Fruit fly (Drosophila melanogaster) whole organism, embryonic: ENCODE measurements around the gene cold.

Experiments
- Blimp-1 ChIP-seq: fragments of 200-800 bp; sonication (Bioruptor generic); optimal IDR thresholded peaks from 3 replicates; lab custom pipeline; 2018; ENCODE audit warnings: missing biosample characterization, missing genetic modification characterization, mild to moderate bottlenecking, moderate library complexity, missing genetic modification reagents
- CG1024 ChIP-seq: fragments of 200-800 bp; sonication (Bioruptor generic); IDR thresholded peaks from 2 replicates; pipeline ENCODE4 v1.3.6; 2022; ENCODE audit warnings: missing biosample characterization, missing genetic modification characterization
- CG10543 ChIP-seq: fragments of 200-800 bp; sonication (Bioruptor generic); optimal IDR thresholded peaks from 3 replicates; lab custom pipeline; 2017; ENCODE audit warnings: missing biosample characterization, mild to moderate bottlenecking, missing genetic modification characterization, moderate library complexity
- CG11093 ChIP-seq: fragments of 200-800 bp; sonication (Bioruptor generic); IDR thresholded peaks from 3 replicates; pipeline ENCODE4 v1.3.6; 2022; ENCODE audit warnings: missing biosample characterization, missing genetic modification characterization
- CG13287 ChIP-seq: fragments of 200-800 bp; sonication (Bioruptor generic); IDR thresholded peaks from 2 replicates; pipeline ENCODE4 v1.3.6; 2022; ENCODE audit warnings: missing biosample characterization, missing genetic modification characterization; ENCODE audit not compliant: partially characterized antibody
- CG17359 ChIP-seq: fragments of 200-800 bp; sonication (Bioruptor generic); optimal IDR thresholded peaks from 3 replicates; lab custom pipeline; 2018; ENCODE audit warnings: missing biosample characterization, mild to moderate bottlenecking, missing genetic modification characterization, moderate library complexity
- CG17912 ChIP-seq: fragments of 200-800 bp; sonication (Bioruptor generic); optimal IDR thresholded peaks from 2 replicates; lab custom pipeline; 2018; ENCODE audit warnings: missing biosample characterization, mild to moderate bottlenecking, missing genetic modification characterization
- CG33213 ChIP-seq: fragments of 200-800 bp; sonication (Bioruptor generic); optimal IDR thresholded peaks from 3 replicates; lab custom pipeline; 2016; ENCODE audit warnings: missing biosample characterization, missing genetic modification characterization
- CG3407 ChIP-seq: fragments of 200-800 bp; sonication (Bioruptor generic); optimal IDR thresholded peaks from 2 replicates; lab custom pipeline; 2018; ENCODE audit warnings: missing biosample characterization, mild to moderate bottlenecking, missing genetic modification characterization
- CG34224 ChIP-seq: fragments of 200-800 bp; sonication (Bioruptor generic); IDR thresholded peaks from 3 replicates; pipeline ENCODE4 v1.3.6; 2022; ENCODE audit warnings: missing biosample characterization, missing genetic modification characterization; ENCODE audit not compliant: partially characterized antibody
- CG34422 ChIP-seq: fragments of 200-800 bp; sonication (Bioruptor generic); IDR thresholded peaks from 3 replicates; pipeline ENCODE4 v1.3.6; 2022; ENCODE audit warnings: missing biosample characterization, missing genetic modification characterization
- CG43689 ChIP-seq: fragments of 200-800 bp; sonication (Bioruptor generic); IDR thresholded peaks from 2 replicates; pipeline ENCODE4 v1.3.6; 2022; ENCODE audit warnings: missing biosample characterization, missing genetic modification characterization
- CG4617 ChIP-seq: fragments of 200-800 bp; sonication (Bioruptor generic); optimal IDR thresholded peaks from 3 replicates; lab custom pipeline; 2016; ENCODE audit warnings: missing biosample characterization, missing genetic modification characterization, borderline replicate concordance
- CG6272 ChIP-seq: fragments of 200-800 bp; sonication (Bioruptor generic); IDR thresholded peaks from 2 replicates; pipeline ENCODE4 v1.3.6; 2022; ENCODE audit warnings: missing biosample characterization, missing genetic modification characterization
- CG6654 ChIP-seq: fragments of 200-800 bp; sonication (Bioruptor generic); optimal IDR thresholded peaks from 2 replicates; lab custom pipeline; 2017; ENCODE audit warnings: missing biosample characterization, mild to moderate bottlenecking, missing genetic modification characterization
- CG9817 ChIP-seq: fragments of 200-800 bp; sonication (Bioruptor generic); optimal IDR thresholded peaks from 2 replicates; lab custom pipeline; 2018; ENCODE audit warnings: missing biosample characterization, mild to moderate bottlenecking, missing genetic modification characterization, moderate library complexity
- D ChIP-seq, 2 experiments: fragments of 200-800 bp in 1 of 2; fragments of >200 bp in 1 of 2; sonication (Bioruptor generic) in 1 of 2; optimal IDR thresholded peaks; 2 replicates in 1 of 2; 3 replicates in 1 of 2; lab custom pipeline; 2017; ENCODE audit warnings: mild to moderate bottlenecking in 1 of 2, missing biosample characterization in 1 of 2, missing genetic modification characterization in 1 of 2, missing genetic modification reagents in 1 of 2
- Doc2 ChIP-seq: fragments of 200-800 bp; sonication (Bioruptor generic); IDR thresholded peaks from 2 replicates; pipeline ENCODE4 v1.3.6; 2022; ENCODE audit warnings: missing biosample characterization, missing genetic modification characterization
- Dref ChIP-seq: fragments of 200-800 bp; sonication (Bioruptor generic); IDR thresholded peaks from 2 replicates; pipeline ENCODE4 v1.3.6; 2022; ENCODE audit warnings: missing biosample characterization, missing genetic modification characterization
- Hr51 ChIP-seq, 2 experiments: fragments of 200-800 bp; sonication (Bioruptor generic); optimal IDR thresholded peaks; 2 replicates in 1 of 2; 3 replicates in 1 of 2; lab custom pipeline; 2016 to 2018; ENCODE audit warnings: missing biosample characterization in 2 of 2, missing genetic modification characterization in 2 of 2, mild to moderate bottlenecking in 1 of 2, moderate library complexity in 1 of 2
- NK7.1 ChIP-seq: fragments of 200-800 bp; sonication (Bioruptor generic); optimal IDR thresholded peaks from 3 replicates; lab custom pipeline; 2016; ENCODE audit warnings: missing biosample characterization, missing genetic modification characterization
- Nf-YB ChIP-seq: fragments of 200-800 bp; sonication (Bioruptor generic); optimal IDR thresholded peaks from 3 replicates; lab custom pipeline; 2019; ENCODE audit warnings: missing biosample characterization, mild to moderate bottlenecking, missing genetic modification characterization, moderate library complexity
- Oli ChIP-seq: fragments of 200-800 bp; sonication (Bioruptor generic); optimal IDR thresholded peaks from 2 replicates; lab custom pipeline; 2018; ENCODE audit warnings: missing biosample characterization, mild to moderate bottlenecking, missing genetic modification characterization, moderate library complexity
- Sox102F ChIP-seq: fragments of 200-800 bp; sonication (Bioruptor generic); optimal IDR thresholded peaks from 2 replicates; lab custom pipeline; 2018; ENCODE audit warnings: missing biosample characterization, mild to moderate bottlenecking, missing genetic modification characterization, moderate library complexity
- TFAM ChIP-seq: fragments of 200-800 bp; sonication (Bioruptor generic); optimal IDR thresholded peaks from 2 replicates; lab custom pipeline; 2017; ENCODE audit warnings: missing biosample characterization, missing genetic modification characterization, inconsistent platforms
- ac ChIP-seq: fragments of 200-800 bp; sonication (Bioruptor generic); optimal IDR thresholded peaks from 3 replicates; lab custom pipeline; 2017; ENCODE audit warnings: missing biosample characterization, mild to moderate bottlenecking, missing genetic modification characterization
- cas ChIP-seq: fragments of 200-800 bp; sonication (Bioruptor generic); IDR thresholded peaks from 2 replicates; pipeline ENCODE4 v1.3.6; 2022; ENCODE audit warnings: missing biosample characterization, missing genetic modification characterization
- corto ChIP-seq: fragments of 200-800 bp; sonication (Bioruptor generic); optimal IDR thresholded peaks from 2 replicates; lab custom pipeline; 2016; ENCODE audit warnings: missing biosample characterization, mild to moderate bottlenecking, missing genetic modification characterization, moderate library complexity
- eve ChIP-seq, 2 experiments: fragments of >200 bp; optimal IDR thresholded peaks; 2 replicates each; lab custom pipeline; 2017; ENCODE audit warnings: missing biosample characterization in 2 of 2, missing genetic modification characterization in 2 of 2
- ewg ChIP-seq: fragments of 200-800 bp; sonication (Bioruptor generic); optimal IDR thresholded peaks from 3 replicates; lab custom pipeline; 2017; ENCODE audit warnings: mild to moderate bottlenecking, missing biosample characterization, missing genetic modification reagents, missing genetic modification characterization
- eyg ChIP-seq: fragments of 200-800 bp; sonication (Bioruptor generic); optimal IDR thresholded peaks from 3 replicates; lab custom pipeline; 2016; ENCODE audit warnings: missing biosample characterization, missing genetic modification characterization
- gcm2 ChIP-seq: fragments of 200-800 bp; sonication (Bioruptor generic); optimal IDR thresholded peaks from 2 replicates; lab custom pipeline; 2016; ENCODE audit warnings: missing biosample characterization, missing genetic modification characterization
- h ChIP-seq: fragments of >200 bp; optimal IDR thresholded peaks from 2 replicates; lab custom pipeline; 2017
- her ChIP-seq: fragments of 200-800 bp; sonication (Bioruptor generic); optimal IDR thresholded peaks from 2 replicates; lab custom pipeline; 2016; ENCODE audit warnings: missing biosample characterization, missing genetic modification characterization
- insv ChIP-seq, 2 experiments: fragments of 200-800 bp; sonication (Bioruptor generic); optimal IDR thresholded peaks; 3 replicates each; lab custom pipeline; 2016 to 2018; ENCODE audit warnings: missing biosample characterization in 2 of 2, missing genetic modification characterization in 2 of 2
- knrl ChIP-seq: fragments of 200-800 bp; sonication (Bioruptor generic); IDR thresholded peaks from 3 replicates; pipeline ENCODE4 v1.3.6; 2022; ENCODE audit warnings: missing biosample characterization, missing genetic modification characterization; ENCODE audit not compliant: partially characterized antibody
- lab ChIP-seq: fragments of 200-800 bp; sonication (Bioruptor generic); optimal IDR thresholded peaks from 3 replicates; lab custom pipeline; 2017; ENCODE audit warnings: missing biosample characterization, missing genetic modification characterization, mild to moderate bottlenecking, moderate library complexity, missing genetic modification reagents
- nom ChIP-seq: fragments of 200-800 bp; sonication (Bioruptor generic); optimal IDR thresholded peaks from 2 replicates; lab custom pipeline; 2017; ENCODE audit warnings: missing biosample characterization, missing genetic modification characterization, mild to moderate bottlenecking, moderate library complexity, missing genetic modification reagents
- phol ChIP-seq: fragments of 200-800 bp; sonication (Bioruptor generic); optimal IDR thresholded peaks from 3 replicates; lab custom pipeline; 2018; ENCODE audit warnings: missing biosample characterization, mild to moderate bottlenecking, missing genetic modification characterization, moderate library complexity
- pita ChIP-seq: fragments of 200-800 bp; sonication (Bioruptor generic); optimal IDR thresholded peaks from 2 replicates; lab custom pipeline; 2017; ENCODE audit warnings: missing biosample characterization, mild to moderate bottlenecking, missing genetic modification characterization
- pros ChIP-seq: fragments of 200-800 bp; sonication (Bioruptor generic); optimal IDR thresholded peaks from 3 replicates; lab custom pipeline; 2019; ENCODE audit warnings: missing biosample characterization, mild to moderate bottlenecking, missing genetic modification characterization, moderate library complexity
- pzg ChIP-seq: fragments of 200-800 bp; sonication (Bioruptor generic); optimal IDR thresholded peaks from 3 replicates; lab custom pipeline; 2018; ENCODE audit warnings: missing biosample characterization, mild to moderate bottlenecking, missing genetic modification characterization, moderate library complexity
- sens ChIP-seq: fragments of 200-800 bp; sonication (Bioruptor generic); peaks from one replicate; lab custom pipeline; 2016; ENCODE audit warnings: missing biosample characterization, missing genetic modification characterization
- stwl ChIP-seq: fragments of 200-800 bp; sonication (Bioruptor generic); optimal IDR thresholded peaks from 3 replicates; lab custom pipeline; 2018; ENCODE audit warnings: missing biosample characterization, mild to moderate bottlenecking, missing genetic modification characterization, moderate library complexity
- toy ChIP-seq: fragments of 200-800 bp; sonication (Bioruptor generic); IDR thresholded peaks from 2 replicates; pipeline ENCODE4 v1.3.6; 2022; ENCODE audit warnings: missing biosample characterization, missing genetic modification characterization
- tx ChIP-seq: fragments of 200-800 bp; sonication (Bioruptor generic); optimal IDR thresholded peaks from 2 replicates; lab custom pipeline; 2016; ENCODE audit warnings: missing biosample characterization, missing genetic modification characterization
- vnd ChIP-seq: fragments of 200-800 bp; sonication (Bioruptor generic); IDR thresholded peaks from 3 replicates; pipeline ENCODE4 v1.3.6; 2022; ENCODE audit warnings: missing biosample characterization, missing genetic modification characterization; ENCODE audit not compliant: partially characterized antibody
- wdn ChIP-seq: fragments of 200-800 bp; sonication (Bioruptor generic); IDR thresholded peaks from 2 replicates; pipeline ENCODE4 v1.3.6; 2022; ENCODE audit warnings: missing biosample characterization, missing genetic modification characterization
- zen2 ChIP-seq: fragments of 200-800 bp; sonication (Bioruptor generic); IDR thresholded peaks from 3 replicates; pipeline ENCODE4 v1.3.6; 2022; ENCODE audit warnings: missing biosample characterization, missing genetic modification characterization; ENCODE audit not compliant: partially characterized antibody

cold gene

DNA sequence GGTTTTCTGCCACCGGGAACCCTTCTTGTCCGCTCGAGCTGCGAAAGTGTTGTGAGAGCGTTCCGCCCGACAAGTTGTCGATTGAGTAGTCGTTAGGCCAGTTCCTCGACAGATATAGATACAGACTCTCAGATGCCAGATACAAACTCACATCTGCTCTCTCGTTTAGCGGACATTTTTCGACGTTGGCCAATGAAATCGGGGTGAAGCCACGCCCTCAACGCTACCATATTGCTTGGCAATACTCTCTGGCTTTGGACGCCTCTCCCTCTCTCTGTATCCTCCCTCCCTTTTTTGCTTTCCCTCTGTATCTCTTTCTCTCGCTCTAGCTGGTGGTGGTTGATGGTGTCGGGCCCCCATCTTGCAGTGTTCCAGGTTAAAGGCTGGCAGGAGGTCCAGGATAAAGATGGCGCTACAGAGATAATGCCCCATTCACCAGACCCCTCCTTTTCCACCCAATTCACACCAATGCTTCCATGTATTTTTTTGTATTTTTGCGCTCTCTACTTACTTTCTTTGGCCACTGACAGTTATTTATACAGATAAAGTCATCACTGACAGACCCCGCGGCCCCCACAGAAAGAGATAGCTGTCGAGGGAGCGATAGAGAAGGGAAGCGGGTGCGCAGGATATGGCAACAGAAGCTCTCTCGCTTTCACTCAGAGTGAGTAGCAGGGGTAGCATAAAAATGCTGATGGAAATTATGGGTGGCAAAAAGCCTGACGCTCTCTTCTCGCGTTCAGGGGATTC lies 20.7 kb downstream of the cold start, which contains the start of gene Gsc (continued):
- TF ChIP-seq Blimp-1 (GFP tag; lab: Kevin White, UChicago) (no peak), pzg (GFP tag; lab: Kevin White, UChicago) (no peak), TFAM (no peak), CG10543 (GFP tag; lab: Kevin White, UChicago) (no peak), CG11093 (no peak), stwl (tag; lab: Kevin White, UChicago) (no peak), CG9817 (tag; lab: Kevin White, UChicago) (no peak), lab (GFP tag; lab: Kevin White, UChicago) (no peak), CG43689 (GFP tag; lab: Robert Waterston, UW) (no peak), phol (tag; lab: Kevin White, UChicago) (peak; percentile 84), zen2 (GFP tag; lab: Robert Waterston, UW) (no peak), gcm2 (GFP tag; lab: Kevin White, UChicago) (no peak), CG3407 (GFP tag; lab: Kevin White, UChicago) (no peak), nom (GFP tag; lab: Kevin White, UChicago) (no peak), toy (GFP tag; lab: Robert Waterston, UW) (no peak), insv (GFP tag; optimal IDR thresholded peaks at IDR 0.05; lab: Kevin White, UChicago) (no peak), pros (no peak), CG1024 (GFP tag; lab: Robert Waterston, UW) (no peak), vnd (GFP tag; lab: Robert Waterston, UW) (no peak), CG34422 (GFP tag; lab: Robert Waterston, UW) (no peak), CG13287 (no peak), corto (GFP tag; lab: Kevin White, UChicago) (no peak), eve (GFP tag; optimal IDR thresholded peaks at IDR 0.05; lab: Kevin White, UChicago) (no peak), ewg (GFP tag; lab: Kevin White, UChicago) (peak; percentile 48), cas (GFP tag; lab: Robert Waterston, UW) (no peak), D (optimal IDR thresholded peaks at IDR 0.05; lab: Kevin White, UChicago) (peak; percentile 12), D (GFP tag; optimal IDR thresholded peaks at IDR 0.05; lab: Kevin White, UChicago) (no peak), CG33213 (GFP tag; lab: Kevin White, UChicago) (no peak), wdn (GFP tag; lab: Robert Waterston, UW) (no peak), CG6272 (GFP tag; lab: Robert Waterston, UW) (no peak), CG4617 (GFP tag; lab: Kevin White, UChicago) (no peak), Oli (tag; lab: Kevin White, UChicago) (no peak), CG17359 (tag; lab: Kevin White, UChicago) (no peak), pita (GFP tag; lab: Kevin White, UChicago) (no peak), eyg (GFP tag; lab: Kevin White, UChicago) (no peak), her (GFP tag; lab: Kevin White, UChicago) (no peak), ac (no peak), tx (no peak), Nf-YB (GFP tag; lab: Kevin White, UChicago) (peak; percentile 99), Dref (GFP tag; lab: Robert Waterston, UW) (no peak), Sox102F (GFP tag; lab: Kevin White, UChicago) (no peak), sens (GFP tag; lab: Kevin White, UChicago) (peak; percentile 27), NK7.1 (GFP tag; lab: Kevin White, UChicago) (no peak), CG6654 (GFP tag; lab: Kevin White, UChicago) (no peak), Doc2 (GFP tag; lab: Robert Waterston, UW) (no peak), knrl (no peak), Hr51 (GFP tag; optimal IDR thresholded peaks at IDR 0.05; lab: Kevin White, UChicago) (no peak), CG17912 (GFP tag; lab: Kevin White, UChicago) (no peak), h (lab: Kevin White, UChicago) (no peak), CG34224 (no peak)
